Worm (Caenorhabditis elegans) whole organism, late embryonic: ENCODE measurements around the gene pms-2.

Experiments
- C38D4.7 ChIP-seq: fragments of 200-800 bp; sonication (Bioruptor generic); optimal IDR thresholded peaks from 2 replicates; lab custom pipeline; 2018; ENCODE audit warnings: mild to moderate bottlenecking, missing genetic modification characterization, moderate library complexity, missing compliant biosample characterization
- ama-1 ChIP-seq: fragments of 150-350 bp; optimal IDR thresholded peaks from 2 replicates; lab custom pipeline; 2014
- ceh-48 ChIP-seq: sonication (generic microtip); optimal IDR thresholded peaks from 2 replicates; lab custom pipeline; 2016; ENCODE audit warnings: missing genetic modification characterization, inconsistent platforms, missing compliant biosample characterization
- dmd-4 ChIP-seq: sonication (generic microtip); optimal IDR thresholded peaks from 2 replicates; lab custom pipeline; 2016; ENCODE audit warnings: borderline replicate concordance, missing genetic modification characterization, missing compliant biosample characterization
- odd-2 ChIP-seq: sonication (generic microtip); optimal IDR thresholded peaks from 2 replicates; lab custom pipeline; 2017; ENCODE audit warnings: antibody characterized with exemption, mild to moderate bottlenecking, missing genetic modification characterization, missing compliant biosample characterization
- pha-2 ChIP-seq: sonication (generic microtip); optimal IDR thresholded peaks from 2 replicates; lab custom pipeline; 2017; ENCODE audit warnings: mild to moderate bottlenecking, missing genetic modification characterization, missing compliant biosample characterization
- pha-4 ChIP-seq: fragments of 150-350 bp; optimal IDR thresholded peaks from 2 replicates; lab custom pipeline; 2018; ENCODE audit warnings: missing biosample characterization, missing genetic modification reagents, missing genetic modification characterization

- no peak for TF ChIP-seq pha-2 (tag; lab: Kevin White, UChicago)
- no peak for TF ChIP-seq C38D4.7
- TF ChIP-seq pha-4 (tag; lab: Kevin White, UChicago): no peak
- TF ChIP-seq dmd-4: no peak
- TF ChIP-seq ama-1 (lab: Kevin White, UChicago): no peak
- TF ChIP-seq ceh-48: no peak
- no peak for TF ChIP-seq odd-2 (tag; lab: Kevin White, UChicago)
These were observed 43.4 kb downstream of the pms-2 start for ce11 chrV:11526927-11527491.
